Worm (Caenorhabditis elegans): ENCODE data around the gene C25D7.9.

C25D7.9 gene

ce11 chrV:15060595-15060994 is 4.3 kb upstream of the C25D7.9 start:
- TF ChIP-seq med-1 (GFP tag; optimal IDR thresholded peaks at IDR 0.05; ENCODE audit: insufficient read depth) (no peak), cog-1 (tag; optimal IDR thresholded peaks at IDR 0.05) (no peak), klf-2 (GFP tag; conservative IDR thresholded peaks at IDR 0.05) (no peak), tab-1 (GFP tag; IDR thresholded peaks at IDR 0.05) (no peak), ref-1 (GFP tag; conservative IDR thresholded peaks at IDR 0.05) (no peak), flt-1 (GFP tag; IDR thresholded peaks at IDR 0.05) (no peak), T22C8.4 (GFP tag; IDR thresholded peaks at IDR 0.05) (no peak), ztf-23 (GFP tag; IDR thresholded peaks at IDR 0.05) (no peak), ztf-29 (GFP tag; IDR thresholded peaks at IDR 0.05) (no peak)

ce11 chrV:15063987-15064386 is 948 bp upstream of the C25D7.9 start, which contains the start of gene rap-2:
Gene rap-2, minus strand, starts transcription at chrV:15064087.
- no peak for TF ChIP-seq tab-1 (GFP tag; IDR thresholded peaks at IDR 0.05)
- TF ChIP-seq T22C8.4 (GFP tag; IDR thresholded peaks at IDR 0.05): no peak
- no peak for TF ChIP-seq ref-1 (GFP tag; conservative IDR thresholded peaks at IDR 0.05)
- no peak for TF ChIP-seq cog-1 (tag; optimal IDR thresholded peaks at IDR 0.05)
- no peak for TF ChIP-seq klf-2 (GFP tag; conservative IDR thresholded peaks at IDR 0.05)
- no peak for TF ChIP-seq med-1 (GFP tag; optimal IDR thresholded peaks at IDR 0.05; ENCODE audit: insufficient read depth)
- TF ChIP-seq ztf-29 (GFP tag; IDR thresholded peaks at IDR 0.05): no peak
- TF ChIP-seq ztf-23 (GFP tag; IDR thresholded peaks at IDR 0.05): no peak
- TF ChIP-seq flt-1 (GFP tag; IDR thresholded peaks at IDR 0.05): no peak

- TF ChIP-seq ref-1 (GFP tag; conservative IDR thresholded peaks at IDR 0.05) (no peak), flt-1 (GFP tag; IDR thresholded peaks at IDR 0.05) (no peak), tab-1 (GFP tag; IDR thresholded peaks at IDR 0.05) (no peak), klf-2 (GFP tag; conservative IDR thresholded peaks at IDR 0.05) (no peak), cog-1 (tag; optimal IDR thresholded peaks at IDR 0.05) (no peak), ztf-29 (GFP tag; IDR thresholded peaks at IDR 0.05) (no peak), med-1 (GFP tag; optimal IDR thresholded peaks at IDR 0.05; ENCODE audit: insufficient read depth) (no peak), ztf-23 (GFP tag; IDR thresholded peaks at IDR 0.05) (no peak), T22C8.4 (GFP tag; IDR thresholded peaks at IDR 0.05) (no peak)
Observed at ce11 chrV:15065837-15066348, 958 bp downstream of the C25D7.9 start, which contains the start of gene otub-1. Gene otub-1, plus strand, starts transcription at chrV:15066298.

- TF ChIP-seq med-1 (GFP tag; optimal IDR thresholded peaks at IDR 0.05; ENCODE audit: insufficient read depth) (no peak), T22C8.4 (GFP tag; IDR thresholded peaks at IDR 0.05) (no peak), ref-1 (GFP tag; conservative IDR thresholded peaks at IDR 0.05) (no peak), cog-1 (tag; optimal IDR thresholded peaks at IDR 0.05) (no peak), tab-1 (GFP tag; IDR thresholded peaks at IDR 0.05) (no peak), klf-2 (GFP tag; conservative IDR thresholded peaks at IDR 0.05) (no peak), ztf-23 (GFP tag; IDR thresholded peaks at IDR 0.05) (no peak), ztf-29 (GFP tag; IDR thresholded peaks at IDR 0.05) (no peak), flt-1 (GFP tag; IDR thresholded peaks at IDR 0.05) (no peak)
Observed at ce11 chrV:15067165-15067564, 2.2 kb downstream of the C25D7.9 start, which contains the start of gene C25D7.10. Gene C25D7.10, plus strand, starts transcription at chrV:15067465.

- TF ChIP-seq klf-2 (GFP tag; conservative IDR thresholded peaks at IDR 0.05) (no peak), ref-1 (GFP tag; conservative IDR thresholded peaks at IDR 0.05) (no peak), ztf-29 (GFP tag; IDR thresholded peaks at IDR 0.05) (no peak), ztf-23 (GFP tag; IDR thresholded peaks at IDR 0.05) (no peak), T22C8.4 (GFP tag; IDR thresholded peaks at IDR 0.05) (no peak), cog-1 (tag; optimal IDR thresholded peaks at IDR 0.05) (no peak), flt-1 (GFP tag; IDR thresholded peaks at IDR 0.05) (no peak), tab-1 (GFP tag; IDR thresholded peaks at IDR 0.05) (no peak), med-1 (GFP tag; optimal IDR thresholded peaks at IDR 0.05; ENCODE audit: insufficient read depth) (no peak)
Observed at ce11 chrV:15068378-15068777, 3.4 kb downstream of the C25D7.9 start, which contains the start of gene dnj-3. Gene dnj-3, plus strand, starts transcription at chrV:15068678.

ce11 chrV:15069435-15069985 is 4.6 kb downstream of the C25D7.9 start:
- TF ChIP-seq ztf-29 (GFP tag; IDR thresholded peaks at IDR 0.05) (no peak), ref-1 (GFP tag; conservative IDR thresholded peaks at IDR 0.05) (no peak), flt-1 (GFP tag; IDR thresholded peaks at IDR 0.05) (no peak), klf-2 (GFP tag; conservative IDR thresholded peaks at IDR 0.05) (no peak), cog-1 (tag; optimal IDR thresholded peaks at IDR 0.05) (no peak), med-1 (GFP tag; optimal IDR thresholded peaks at IDR 0.05; ENCODE audit: insufficient read depth) (no peak), tab-1 (GFP tag; IDR thresholded peaks at IDR 0.05) (no peak), T22C8.4 (GFP tag; IDR thresholded peaks at IDR 0.05) (no peak), ztf-23 (GFP tag; IDR thresholded peaks at IDR 0.05) (no peak)

- TF ChIP-seq cog-1 (tag; optimal IDR thresholded peaks at IDR 0.05) (peak; percentile 87), ztf-29 (GFP tag; IDR thresholded peaks at IDR 0.05) (no peak), klf-2 (GFP tag; conservative IDR thresholded peaks at IDR 0.05) (no peak), flt-1 (GFP tag; IDR thresholded peaks at IDR 0.05) (0 out of 2 replicates have a peak, but pooled peaks have one; percentile 11), tab-1 (GFP tag; IDR thresholded peaks at IDR 0.05) (no peak), med-1 (GFP tag; optimal IDR thresholded peaks at IDR 0.05; ENCODE audit: insufficient read depth) (no peak), T22C8.4 (GFP tag; IDR thresholded peaks at IDR 0.05) (no peak), ref-1 (GFP tag; conservative IDR thresholded peaks at IDR 0.05) (no peak), ztf-23 (GFP tag; IDR thresholded peaks at IDR 0.05) (no peak)
Observed at ce11 chrV:15071015-15071810, 6.3 kb downstream of the C25D7.9 start, which contains the start of gene unc-76. Gene unc-76, plus strand, starts transcription at chrV:15071760.

- TF ChIP-seq ref-1 (GFP tag; conservative IDR thresholded peaks at IDR 0.05) (no peak), ztf-23 (GFP tag; IDR thresholded peaks at IDR 0.05) (peak; percentile 53; the same call in 1 of the 2 replicates), flt-1 (GFP tag; IDR thresholded peaks at IDR 0.05) (0 out of 2 replicates have a peak, but pooled peaks have one; percentile 37)
Observed at ce11 chrV:15072738-15073137, 7.8 kb downstream of the C25D7.9 start.

- TF ChIP-seq ztf-29 (GFP tag; IDR thresholded peaks at IDR 0.05): no peak
- TF ChIP-seq T22C8.4 (GFP tag; IDR thresholded peaks at IDR 0.05): no peak
- TF ChIP-seq tab-1 (GFP tag; IDR thresholded peaks at IDR 0.05): no peak
- TF ChIP-seq med-1 (GFP tag; optimal IDR thresholded peaks at IDR 0.05; ENCODE audit: insufficient read depth): no peak
- TF ChIP-seq ztf-23 (GFP tag; IDR thresholded peaks at IDR 0.05): no peak
- TF ChIP-seq flt-1 (GFP tag; IDR thresholded peaks at IDR 0.05): no peak
- no peak for TF ChIP-seq cog-1 (tag; optimal IDR thresholded peaks at IDR 0.05)
- TF ChIP-seq klf-2 (GFP tag; conservative IDR thresholded peaks at IDR 0.05): no peak
Observed at ce11 chrV:15074907-15075306, 10.0 kb downstream of the C25D7.9 start.

Measured in whole organism, midembryonic.